Fruit fly (Drosophila melanogaster) whole organism, embryonic: ENCODE data around the gene tipE.

Experiments
- Antp ChIP-seq: fragments of 200-800 bp; sonication (Bioruptor generic); optimal IDR thresholded peaks from 3 replicates; lab custom pipeline; 2016; ENCODE audit warnings: missing biosample characterization, missing genetic modification characterization
- B-H1 ChIP-seq: fragments of 200-800 bp; sonication (Bioruptor generic); IDR thresholded peaks from 3 replicates; pipeline ENCODE4 v1.3.6; 2022; ENCODE audit warnings: missing biosample characterization, missing genetic modification characterization
- Blimp-1 ChIP-seq: fragments of 200-800 bp; sonication (Bioruptor generic); optimal IDR thresholded peaks from 3 replicates; lab custom pipeline; 2018; ENCODE audit warnings: missing biosample characterization, missing genetic modification characterization, mild to moderate bottlenecking, moderate library complexity, missing genetic modification reagents
- CG12769 ChIP-seq: fragments of 200-800 bp; sonication (Bioruptor generic); optimal IDR thresholded peaks from 2 replicates; lab custom pipeline; 2019; ENCODE audit warnings: missing biosample characterization, mild to moderate bottlenecking, missing genetic modification characterization, moderate library complexity
- CG12942 ChIP-seq: fragments of 200-800 bp; sonication (Bioruptor generic); optimal IDR thresholded peaks from 3 replicates; lab custom pipeline; 2016; ENCODE audit warnings: missing biosample characterization, missing genetic modification characterization
- CG1529 ChIP-seq: fragments of 200-800 bp; sonication (Bioruptor generic); optimal IDR thresholded peaks from 3 replicates; lab custom pipeline; 2018; ENCODE audit warnings: missing biosample characterization, missing genetic modification characterization
- CG17385 ChIP-seq: fragments of 200-800 bp; sonication (Bioruptor generic); optimal IDR thresholded peaks from 3 replicates; lab custom pipeline; 2018; ENCODE audit warnings: missing biosample characterization, mild to moderate bottlenecking, missing genetic modification characterization
- CG18011 ChIP-seq: fragments of 200-800 bp; sonication (Bioruptor generic); optimal IDR thresholded peaks from 2 replicates; lab custom pipeline; 2017; ENCODE audit warnings: missing biosample characterization, missing genetic modification characterization, mild to moderate bottlenecking, moderate library complexity, missing genotype
- CG31441 ChIP-seq: fragments of 200-800 bp; sonication (Bioruptor generic); IDR thresholded peaks from 2 replicates; pipeline ENCODE4 v1.3.6; 2022; ENCODE audit warnings: missing biosample characterization, missing genetic modification characterization
- CG3163 ChIP-seq: fragments of 200-800 bp; sonication (Bioruptor generic); optimal IDR thresholded peaks from 3 replicates; lab custom pipeline; 2016; ENCODE audit warnings: missing biosample characterization, missing genetic modification characterization
- CG32767 ChIP-seq: fragments of 200-800 bp; sonication (Bioruptor generic); IDR thresholded peaks from 2 replicates; pipeline ENCODE4 v1.3.6; 2022; ENCODE audit warnings: missing biosample characterization, missing genetic modification characterization
- CG4820 ChIP-seq: fragments of 200-800 bp; sonication (Bioruptor generic); optimal IDR thresholded peaks from 3 replicates; lab custom pipeline; 2016; ENCODE audit warnings: missing biosample characterization, missing genetic modification characterization
- CG6254 ChIP-seq: fragments of 200-800 bp; sonication (Bioruptor generic); optimal IDR thresholded peaks from 3 replicates; lab custom pipeline; 2017; ENCODE audit warnings: mild to moderate bottlenecking, missing biosample characterization, missing genetic modification reagents, missing genetic modification characterization
- CG6683 ChIP-seq: fragments of 200-800 bp; sonication (Bioruptor generic); optimal IDR thresholded peaks from 2 replicates; lab custom pipeline; 2017; ENCODE audit warnings: missing biosample characterization, mild to moderate bottlenecking, missing genetic modification characterization, missing genetic modification reagents
- CG6689 ChIP-seq: fragments of 200-800 bp; sonication (Bioruptor generic); IDR thresholded peaks from 2 replicates; pipeline ENCODE4 v1.3.6; 2022; ENCODE audit warnings: missing biosample characterization, missing genetic modification characterization
- CG7786 ChIP-seq: fragments of 200-800 bp; sonication (Bioruptor generic); optimal IDR thresholded peaks from 2 replicates; lab custom pipeline; 2016; ENCODE audit warnings: missing biosample characterization, missing genetic modification characterization
- CG8290 ChIP-seq, 3 experiments: fragments of 200-800 bp; sonication (Bioruptor generic); optimal IDR thresholded peaks; 2 replicates each; lab custom pipeline; 2016 to 2019; ENCODE audit warnings: missing biosample characterization in 3 of 3, missing genetic modification characterization in 3 of 3, mild to moderate bottlenecking in 2 of 3, moderate library complexity in 1 of 3
- CG9932 ChIP-seq: fragments of 200-800 bp; sonication (Bioruptor generic); IDR thresholded peaks from 2 replicates; pipeline ENCODE4 v1.3.6; 2022; ENCODE audit warnings: missing biosample characterization, missing genetic modification characterization
- Chrac-16 ChIP-seq: fragments of 200-800 bp; sonication (Bioruptor generic); optimal IDR thresholded peaks from 3 replicates; lab custom pipeline; 2016; ENCODE audit warnings: missing biosample characterization, missing genetic modification characterization
- CkIIα-i1 ChIP-seq: fragments of 200-800 bp; sonication (Bioruptor generic); IDR thresholded peaks from 2 replicates; pipeline ENCODE4 v1.3.6; 2022; ENCODE audit warnings: missing biosample characterization, missing genetic modification characterization
- Dip3 ChIP-seq: fragments of 200-800 bp; sonication (Bioruptor generic); optimal IDR thresholded peaks from 3 replicates; lab custom pipeline; 2016; ENCODE audit warnings: missing biosample characterization, missing genetic modification characterization
- Doc3 ChIP-seq: fragments of 200-800 bp; sonication (Bioruptor generic); IDR thresholded peaks from 3 replicates; pipeline ENCODE4 v1.3.6; 2022; ENCODE audit warnings: missing biosample characterization, missing genetic modification characterization; ENCODE audit not compliant: partially characterized antibody
- HLH3B ChIP-seq: fragments of 200-800 bp; sonication (Bioruptor generic); IDR thresholded peaks from 2 replicates; pipeline ENCODE4 v1.3.6; 2022; ENCODE audit warnings: missing biosample characterization, missing genetic modification characterization
- HmgZ ChIP-seq: fragments of 200-800 bp; sonication (Bioruptor generic); optimal IDR thresholded peaks from 2 replicates; lab custom pipeline; 2018; ENCODE audit warnings: missing biosample characterization, mild to moderate bottlenecking, missing genetic modification characterization
- Mes4 ChIP-seq: fragments of 200-800 bp; sonication (Bioruptor generic); optimal IDR thresholded peaks from 2 replicates; lab custom pipeline; 2016; ENCODE audit warnings: missing biosample characterization, missing genetic modification characterization
- NC2β ChIP-seq: fragments of 200-800 bp; sonication (Bioruptor generic); optimal IDR thresholded peaks from 2 replicates; lab custom pipeline; 2016; ENCODE audit warnings: missing biosample characterization, missing genetic modification characterization
- NFAT ChIP-seq: fragments of 200-800 bp; sonication (Bioruptor generic); IDR thresholded peaks from 2 replicates; pipeline ENCODE4 v1.3.6; 2022; ENCODE audit warnings: missing biosample characterization, missing genetic modification characterization
- NK7.1 ChIP-seq: fragments of 200-800 bp; sonication (Bioruptor generic); optimal IDR thresholded peaks from 3 replicates; lab custom pipeline; 2016; ENCODE audit warnings: missing biosample characterization, missing genetic modification characterization
- Optix ChIP-seq: fragments of 200-800 bp; sonication (Bioruptor generic); IDR thresholded peaks from 3 replicates; pipeline ENCODE4 v1.3.6; 2022; ENCODE audit warnings: missing biosample characterization, missing genetic modification characterization
- Pdp1 ChIP-seq, 2 experiments: fragments of 200-800 bp; sonication (Bioruptor generic); optimal IDR thresholded peaks; 3 replicates each; lab custom pipeline; 2016; ENCODE audit warnings: missing biosample characterization in 2 of 2, missing genetic modification characterization in 2 of 2, mild to moderate bottlenecking in 1 of 2, moderate library complexity in 1 of 2
- Ptx1 ChIP-seq: fragments of 200-800 bp; sonication (Bioruptor generic); IDR thresholded peaks from 2 replicates; pipeline ENCODE4 v1.3.6; 2022; ENCODE audit warnings: missing biosample characterization, missing genetic modification characterization
- Side ChIP-seq: fragments of 200-800 bp; sonication (Bioruptor generic); optimal IDR thresholded peaks from 2 replicates; lab custom pipeline; 2016; ENCODE audit warnings: missing biosample characterization, missing genetic modification characterization
- Sin3A ChIP-seq: fragments of >200 bp; optimal IDR thresholded peaks from 2 replicates; lab custom pipeline; 2018
- Sry-δ ChIP-seq: fragments of 200-800 bp; sonication (Bioruptor generic); optimal IDR thresholded peaks from 2 replicates; lab custom pipeline; 2016; ENCODE audit warnings: missing biosample characterization, missing genetic modification characterization
- Xbp1 ChIP-seq: fragments of 200-800 bp; sonication (Bioruptor generic); optimal IDR thresholded peaks from 3 replicates; lab custom pipeline; 2016; ENCODE audit warnings: missing biosample characterization, mild to moderate bottlenecking, missing genetic modification characterization
- ab ChIP-seq: fragments of 200-800 bp; sonication (Bioruptor generic); optimal IDR thresholded peaks from 2 replicates; lab custom pipeline; 2016; ENCODE audit warnings: missing biosample characterization, missing genetic modification characterization
- ato ChIP-seq: fragments of 200-800 bp; sonication (Bioruptor generic); IDR thresholded peaks from 2 replicates; pipeline ENCODE4 v1.3.6; 2022; ENCODE audit warnings: missing biosample characterization, missing genetic modification characterization; ENCODE audit not compliant: partially characterized antibody
- chm ChIP-seq: fragments of 200-800 bp; sonication (Bioruptor generic); IDR thresholded peaks from 2 replicates; pipeline ENCODE4 v1.3.6; 2022; ENCODE audit warnings: missing biosample characterization, missing genetic modification characterization
- fd96Cb ChIP-seq: fragments of 200-800 bp; sonication (Bioruptor generic); optimal IDR thresholded peaks from 2 replicates; lab custom pipeline; 2018; ENCODE audit warnings: missing biosample characterization, mild to moderate bottlenecking, missing genetic modification characterization, moderate library complexity
- gsb-n ChIP-seq: fragments of 200-800 bp; sonication (Bioruptor generic); optimal IDR thresholded peaks from 3 replicates; lab custom pipeline; 2018; ENCODE audit warnings: missing biosample characterization, mild to moderate bottlenecking, missing genetic modification characterization
- inv ChIP-seq: fragments of 200-800 bp; sonication (Bioruptor generic); IDR thresholded peaks from 2 replicates; pipeline ENCODE4 v1.3.6; 2022; ENCODE audit warnings: missing biosample characterization, missing genetic modification characterization; ENCODE audit not compliant: partially characterized antibody
- mirr ChIP-seq: fragments of 200-800 bp; sonication (Bioruptor generic); optimal IDR thresholded peaks from 3 replicates; lab custom pipeline; 2018; ENCODE audit warnings: missing biosample characterization, mild to moderate bottlenecking, missing genetic modification characterization
- nerfin-1 ChIP-seq: fragments of 200-800 bp; sonication (Bioruptor generic); optimal IDR thresholded peaks from 3 replicates; lab custom pipeline; 2019; ENCODE audit warnings: missing biosample characterization, mild to moderate bottlenecking, missing genetic modification characterization, moderate library complexity
- psq ChIP-seq: fragments of 200-800 bp; sonication (Bioruptor generic); optimal IDR thresholded peaks from 2 replicates; lab custom pipeline; 2017; ENCODE audit warnings: missing biosample characterization, missing genetic modification characterization
- ro ChIP-seq: fragments of 200-800 bp; sonication (Bioruptor generic); IDR thresholded peaks from 2 replicates; pipeline ENCODE4 v1.3.6; 2022; ENCODE audit warnings: missing biosample characterization, missing genetic modification characterization
- sens ChIP-seq: fragments of 200-800 bp; sonication (Bioruptor generic); peaks from one replicate; lab custom pipeline; 2016; ENCODE audit warnings: missing biosample characterization, missing genetic modification characterization
- sna ChIP-seq: fragments of 200-800 bp; sonication (Bioruptor generic); IDR thresholded peaks from 2 replicates; pipeline ENCODE4 v1.3.6; 2022; ENCODE audit warnings: missing biosample characterization, missing genetic modification characterization; ENCODE audit not compliant: partially characterized antibody
- vfl ChIP-seq: fragments of 200-800 bp; sonication (Bioruptor generic); optimal IDR thresholded peaks from 2 replicates; lab custom pipeline; 2016; ENCODE audit warnings: missing biosample characterization, missing genetic modification characterization
- wek ChIP-seq: fragments of 200-800 bp; sonication (Bioruptor generic); optimal IDR thresholded peaks from 3 replicates; lab custom pipeline; 2018; ENCODE audit warnings: missing biosample characterization, mild to moderate bottlenecking, missing genetic modification characterization, moderate library complexity
- zf30C ChIP-seq: fragments of 200-800 bp; sonication (Bioruptor generic); optimal IDR thresholded peaks from 3 replicates; lab custom pipeline; 2018; ENCODE audit warnings: missing biosample characterization, mild to moderate bottlenecking, missing genetic modification characterization

The tipE gene

dm6 chr3L:4228187-4228836 is 40.0 kb downstream of the tipE start (continued):
- TF ChIP-seq HmgZ (tag; lab: Kevin White, UChicago) (peak; percentile 96), Optix (GFP tag; lab: Robert Waterston, UW) (peak; percentile 98), gsb-n (peak; percentile 97), NC2β (GFP tag; lab: Kevin White, UChicago) (peak; percentile 93), CG6689 (GFP tag; lab: Robert Waterston, UW) (peak; percentile 96), Doc3 (GFP tag; lab: Robert Waterston, UW) (no peak), Chrac-16 (GFP tag; lab: Kevin White, UChicago) (peak; percentile 95), Sin3A (no peak), Side (GFP tag; lab: Kevin White, UChicago) (peak; percentile 94), zf30C (GFP tag; lab: Kevin White, UChicago) (peak; percentile 91), inv (GFP tag; lab: Robert Waterston, UW) (no peak), wek (GFP tag; lab: Kevin White, UChicago) (peak; percentile 88), CG6683 (peak; percentile 85), Blimp-1 (peak; percentile 97), ro (GFP tag; lab: Robert Waterston, UW) (peak; percentile 88), Xbp1 (peak; percentile 97), NFAT (GFP tag; lab: Robert Waterston, UW) (peak; percentile 81), Antp (GFP tag; lab: Kevin White, UChicago) (peak; percentile 94), chm (GFP tag; lab: Robert Waterston, UW) (peak; percentile 98), sna (GFP tag; lab: Robert Waterston, UW) (no peak), CG3163 (GFP tag; lab: Kevin White, UChicago) (peak; percentile 83), fd96Cb (tag; lab: Kevin White, UChicago) (peak; percentile 96), NK7.1 (GFP tag; lab: Kevin White, UChicago) (peak; percentile 94), HLH3B (GFP tag; lab: Robert Waterston, UW) (peak; percentile 98), CG9932 (GFP tag; lab: Robert Waterston, UW) (peak; percentile 67), ab (GFP tag; lab: Kevin White, UChicago) (peak; percentile 88), CG12942 (GFP tag; lab: Kevin White, UChicago) (peak; percentile 93), Mes4 (peak; percentile 97), CG32767 (GFP tag; lab: Robert Waterston, UW) (peak; percentile 95), sens (GFP tag; lab: Kevin White, UChicago) (peak; percentile 100), CG4820 (GFP tag; lab: Kevin White, UChicago) (peak; percentile 97), CG1529 (peak; percentile 98), ato (no peak), CG18011 (GFP tag; lab: Kevin White, UChicago) (peak; percentile 74), CkIIα-i1 (GFP tag; lab: Robert Waterston, UW) (peak; percentile 80; the same call in 1 of the 2 replicates), CG7786 (GFP tag; lab: Kevin White, UChicago) (peak; percentile 93), mirr (GFP tag; lab: Kevin White, UChicago) (peak; percentile 43), CG12769 (tag; lab: Kevin White, UChicago) (peak; percentile 98), Pdp1 (GFP tag; optimal IDR thresholded peaks at IDR 0.05; lab: Kevin White, UChicago) (peak; percentile 94), Ptx1 (GFP tag; lab: Robert Waterston, UW) (peak; percentile 98), Dip3 (GFP tag; lab: Kevin White, UChicago) (peak; percentile 70), CG17385 (peak; percentile 95), vfl (GFP tag; lab: Kevin White, UChicago) (peak; percentile 70), CG31441 (GFP tag; lab: Robert Waterston, UW) (peak; percentile 98), CG8290 (GFP tag; optimal IDR thresholded peaks at IDR 0.05; lab: Kevin White, UChicago) (peak; percentile 94), CG8290 (tag; optimal IDR thresholded peaks at IDR 0.05; lab: Kevin White, UChicago) (peak; percentile 83 to 97), nerfin-1 (tag; lab: Kevin White, UChicago) (peak; percentile 96), Sry-δ (GFP tag; lab: Kevin White, UChicago) (peak; percentile 68), B-H1 (GFP tag; lab: Robert Waterston, UW) (peak; percentile 94), CG6254 (GFP tag; lab: Kevin White, UChicago) (peak; percentile 96), psq (GFP tag; lab: Kevin White, UChicago) (peak; percentile 92)
